Worm (Caenorhabditis elegans) whole organism, L3 larva: ENCODE results near the gene T24B8.7.

Source experiments
- R02D3.7 ChIP-seq: fragments of 150-350 bp; optimal IDR thresholded peaks from 2 replicates; lab custom pipeline; 2014; ENCODE audit warnings: missing biosample characterization, missing genetic modification characterization
- ZK546.5 ChIP-seq: sonication (generic microtip); optimal IDR thresholded peaks from 2 replicates; lab custom pipeline; 2017; ENCODE audit warnings: missing biosample characterization, missing genetic modification characterization
- aly-2 ChIP-seq: fragments of 150-350 bp; optimal IDR thresholded peaks from 2 replicates; lab custom pipeline; 2014; ENCODE audit warnings: missing biosample characterization, missing genetic modification characterization
- ama-1 ChIP-seq: fragments of 150-350 bp; optimal IDR thresholded peaks from 2 replicates; lab custom pipeline; 2018
- ceh-16 ChIP-seq: sonication (generic microtip); optimal IDR thresholded peaks from 2 replicates; lab custom pipeline; 2017; ENCODE audit warnings: missing biosample characterization, missing genetic modification characterization
- ceh-28 ChIP-seq: fragments of 150-350 bp; optimal IDR thresholded peaks from 2 replicates; lab custom pipeline; 2014; ENCODE audit warnings: missing biosample characterization, missing genetic modification reagents, missing genetic modification characterization
- ceh-82 ChIP-seq: fragments of 150-350 bp; optimal IDR thresholded peaks from 2 replicates; lab custom pipeline; 2014; ENCODE audit warnings: missing biosample characterization, missing genetic modification characterization
- ceh-9 ChIP-seq: sonication (generic microtip); optimal IDR thresholded peaks from 2 replicates; lab custom pipeline; 2018; ENCODE audit warnings: missing biosample characterization, missing genetic modification characterization
- daf-12 ChIP-seq: fragments of 150-350 bp; optimal IDR thresholded peaks from 2 replicates; lab custom pipeline; 2014; ENCODE audit warnings: missing biosample characterization, missing genetic modification reagents, missing genetic modification characterization
- egl-27 ChIP-seq: sonication (generic microtip); optimal IDR thresholded peaks from 4 replicates; lab custom pipeline; 2017; ENCODE audit warnings: missing biosample characterization, missing genetic modification reagents, missing genetic modification characterization
- egl-5 ChIP-seq: fragments of 150-350 bp; optimal IDR thresholded peaks from 2 replicates; lab custom pipeline; 2017; ENCODE audit warnings: missing biosample characterization, missing genetic modification reagents, missing genetic modification characterization, inconsistent platforms
- elt-1 ChIP-seq: fragments of 150-350 bp; optimal IDR thresholded peaks from 2 replicates; lab custom pipeline; 2014; ENCODE audit warnings: missing biosample characterization, missing genetic modification characterization
- elt-2 ChIP-seq: sonication (generic microtip); optimal IDR thresholded peaks from 2 replicates; lab custom pipeline; 2016; ENCODE audit warnings: missing genetic modification reagents, mild to moderate bottlenecking, missing genetic modification characterization, missing compliant biosample characterization
- elt-3 ChIP-seq, 3 experiments: fragments of 150-350 bp in 1 of 3; sonication (generic microtip) in 2 of 3; optimal IDR thresholded peaks; 2 replicates in 2 of 3; 4 replicates in 1 of 3; lab custom pipeline; 2014 to 2017; ENCODE audit warnings: missing biosample characterization in 3 of 3, missing genetic modification characterization in 3 of 3
- eor-1 ChIP-seq, 2 experiments: fragments of 150-350 bp; optimal IDR thresholded peaks; 2 replicates each; lab custom pipeline; 2014 to 2018; ENCODE audit warnings: missing biosample characterization in 2 of 2, missing genetic modification characterization in 2 of 2
- fkh-2 ChIP-seq: fragments of 150-350 bp; optimal IDR thresholded peaks from 2 replicates; lab custom pipeline; 2014; ENCODE audit warnings: missing biosample characterization, missing genetic modification reagents, missing genetic modification characterization
- fos-1 ChIP-seq: fragments of 150-350 bp; optimal IDR thresholded peaks from 2 replicates; lab custom pipeline; 2014; ENCODE audit warnings: missing biosample characterization, missing genetic modification characterization
- hmg-11 ChIP-seq: sonication (generic microtip); optimal IDR thresholded peaks from 2 replicates; lab custom pipeline; 2016; ENCODE audit warnings: missing genetic modification characterization, missing compliant biosample characterization
- jun-1 ChIP-seq: fragments of 150-350 bp; optimal IDR thresholded peaks from 2 replicates; lab custom pipeline; 2014; ENCODE audit warnings: missing biosample characterization, missing genetic modification reagents, missing genetic modification characterization
- lin-15B ChIP-seq: fragments of 150-350 bp; optimal IDR thresholded peaks from 2 replicates; lab custom pipeline; 2014; ENCODE audit warnings: missing biosample characterization, missing genetic modification characterization
- lin-39 ChIP-seq: fragments of 150-350 bp; optimal IDR thresholded peaks from 2 replicates; lab custom pipeline; 2018; ENCODE audit warnings: missing biosample characterization, missing genetic modification reagents, missing genetic modification characterization
- lsy-12 ChIP-seq: sonication (generic microtip); optimal IDR thresholded peaks from 2 replicates; lab custom pipeline; 2016; ENCODE audit warnings: mild to moderate bottlenecking, missing genetic modification characterization, missing compliant biosample characterization
- mdl-1 ChIP-seq: fragments of 150-350 bp; optimal IDR thresholded peaks from 2 replicates; lab custom pipeline; 2014; ENCODE audit warnings: missing biosample characterization, missing genetic modification characterization
- mml-1 ChIP-seq: fragments of 150-350 bp; sonication (generic microtip); optimal IDR thresholded peaks from 3 replicates; lab custom pipeline; 2014; ENCODE audit warnings: missing biosample characterization, missing genetic modification characterization
- nfya-1 ChIP-seq: sonication (generic microtip); optimal IDR thresholded peaks from 2 replicates; lab custom pipeline; 2017; ENCODE audit warnings: missing genetic modification characterization, mild to moderate bottlenecking, missing compliant biosample characterization, antibody characterized with exemption, moderate library complexity; ENCODE audit not compliant: insufficient read depth
- nhr-11 ChIP-seq: fragments of 150-350 bp; optimal IDR thresholded peaks from 2 replicates; lab custom pipeline; 2014; ENCODE audit warnings: missing biosample characterization, missing genetic modification characterization
- nhr-12 ChIP-seq: fragments of 150-350 bp; optimal IDR thresholded peaks from 2 replicates; lab custom pipeline; 2014; ENCODE audit warnings: missing biosample characterization, missing genetic modification characterization
- nhr-23 ChIP-seq: fragments of 150-350 bp; optimal IDR thresholded peaks from 2 replicates; lab custom pipeline; 2014; ENCODE audit warnings: missing biosample characterization, missing genetic modification reagents, missing genetic modification characterization
- nhr-237 ChIP-seq: fragments of 150-350 bp; optimal IDR thresholded peaks from 2 replicates; lab custom pipeline; 2014; ENCODE audit warnings: missing biosample characterization, missing genetic modification characterization
- nhr-25 ChIP-seq: sonication (generic microtip); optimal IDR thresholded peaks from 2 replicates; lab custom pipeline; 2017; ENCODE audit warnings: missing biosample characterization, missing genetic modification characterization
- nhr-28 ChIP-seq: fragments of 150-350 bp; optimal IDR thresholded peaks from 2 replicates; lab custom pipeline; 2014; ENCODE audit warnings: missing biosample characterization, missing genetic modification characterization
- nhr-43 ChIP-seq: sonication (generic microtip); optimal IDR thresholded peaks from 2 replicates; lab custom pipeline; 2016; ENCODE audit warnings: mild to moderate bottlenecking, missing genetic modification characterization, missing compliant biosample characterization; ENCODE audit not compliant: poor library complexity, severe bottlenecking
- nhr-67 ChIP-seq: fragments of 150-350 bp; optimal IDR thresholded peaks from 2 replicates; lab custom pipeline; 2014; ENCODE audit warnings: missing biosample characterization, missing genetic modification characterization
- nhr-76 ChIP-seq: fragments of 150-350 bp; sonication (generic microtip); optimal IDR thresholded peaks from 5 replicates; lab custom pipeline; 2014; ENCODE audit warnings: missing biosample characterization, missing genetic modification characterization
- nhr-77 ChIP-seq: fragments of 150-350 bp; optimal IDR thresholded peaks from 2 replicates; lab custom pipeline; 2014; ENCODE audit warnings: missing biosample characterization, missing genetic modification characterization
- pha-4 ChIP-seq: fragments of 150-350 bp; optimal IDR thresholded peaks from 2 replicates; lab custom pipeline; 2014; ENCODE audit warnings: missing biosample characterization, missing genetic modification reagents, missing genetic modification characterization
- pqm-1 ChIP-seq: fragments of 150-350 bp; optimal IDR thresholded peaks from 2 replicates; lab custom pipeline; 2017; ENCODE audit warnings: missing biosample characterization, missing genetic modification characterization, inconsistent platforms
- sea-2 ChIP-seq: fragments of 150-350 bp; sonication (generic microtip); optimal IDR thresholded peaks from 4 replicates; lab custom pipeline; 2014; ENCODE audit warnings: missing biosample characterization, missing genetic modification reagents, missing genetic modification characterization
- skn-1 ChIP-seq: fragments of 150-350 bp; optimal IDR thresholded peaks from 2 replicates; lab custom pipeline; 2014; ENCODE audit warnings: missing biosample characterization, missing genetic modification characterization
- snpc-4 ChIP-seq: fragments of 150-350 bp; optimal IDR thresholded peaks from 2 replicates; lab custom pipeline; 2014; ENCODE audit warnings: missing biosample characterization, missing genetic modification characterization
- tbx-2 ChIP-seq: sonication (generic microtip); optimal IDR thresholded peaks from 2 replicates; lab custom pipeline; 2016; ENCODE audit warnings: mild to moderate bottlenecking, missing genetic modification characterization, missing compliant biosample characterization
- unc-39 ChIP-seq: sonication (generic microtip); optimal IDR thresholded peaks from 4 replicates; lab custom pipeline; 2017; ENCODE audit warnings: missing biosample characterization, missing genetic modification characterization
- unc-62 ChIP-seq: fragments of 150-350 bp; sonication (generic microtip); optimal IDR thresholded peaks from 4 replicates; lab custom pipeline; 2014; ENCODE audit warnings: missing biosample characterization, missing genetic modification reagents, missing genetic modification characterization
- zag-1 ChIP-seq: fragments of 150-350 bp; optimal IDR thresholded peaks from 2 replicates; lab custom pipeline; 2014; ENCODE audit warnings: missing biosample characterization, missing genetic modification characterization
- ztf-11 ChIP-seq: fragments of 150-350 bp; optimal IDR thresholded peaks from 2 replicates; lab custom pipeline; 2014; ENCODE audit warnings: missing biosample characterization, missing genetic modification characterization
- ztf-4 ChIP-seq: fragments of 150-350 bp; optimal IDR thresholded peaks from 2 replicates; lab custom pipeline; 2014; ENCODE audit warnings: missing biosample characterization, missing genetic modification characterization

Gene T24B8.7

DNA sequence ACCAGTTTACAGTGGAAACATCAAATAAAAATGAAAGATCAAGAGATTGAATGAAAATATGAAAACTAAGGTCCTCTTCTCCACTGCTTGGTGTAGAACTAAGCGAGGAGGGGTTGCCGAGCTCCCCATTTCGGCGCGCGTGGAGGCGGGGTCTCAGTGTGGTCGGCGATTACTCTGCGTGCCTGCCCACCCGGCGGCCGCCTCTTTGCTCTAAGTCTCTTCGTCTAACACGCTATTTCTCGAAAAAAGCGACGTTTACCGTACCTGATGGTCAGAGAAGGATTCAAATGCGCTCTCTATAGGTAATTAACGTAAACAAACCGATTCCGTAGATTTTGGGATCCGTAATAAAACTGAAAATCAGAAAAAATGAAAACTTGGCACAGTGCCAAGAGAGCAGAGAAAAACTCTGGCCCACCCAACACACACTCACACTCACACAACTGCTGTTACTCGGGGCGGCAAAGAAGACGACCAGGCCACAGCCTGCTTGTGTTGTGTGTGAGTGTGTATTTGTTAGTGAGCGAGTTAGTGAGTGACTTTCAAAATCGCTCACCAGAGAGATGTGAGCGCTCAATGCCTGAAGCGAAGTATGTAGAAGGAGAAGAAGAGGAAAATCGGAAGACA, 8.2 kb upstream of the T24B8.7 start (continued):
- TF ChIP-seq lin-39 (tag; lab: Kevin White, UChicago): peak; percentile 89
- TF ChIP-seq nhr-76: no peak
- no peak for TF ChIP-seq ztf-4
- no peak for TF ChIP-seq ceh-82
- no peak for TF ChIP-seq zag-1 (tag; lab: Kevin White, UChicago)
- TF ChIP-seq mdl-1 (tag; lab: Kevin White, UChicago): no peak
- peak; percentile 63 for TF ChIP-seq elt-2 (tag; lab: Kevin White, UChicago)
- no peak for TF ChIP-seq skn-1 (tag; lab: Kevin White, UChicago)
- TF ChIP-seq nhr-43: no peak
- TF ChIP-seq nfya-1 (tag; lab: Kevin White, UChicago): peak; percentile 79
- TF ChIP-seq unc-62 (GFP tag; lab: Kevin White, UChicago): no peak
- TF ChIP-seq nhr-67 (tag; lab: Kevin White, UChicago): no peak
- TF ChIP-seq ZK546.5 (tag; lab: Kevin White, UChicago): no peak
- TF ChIP-seq ceh-28 (tag; lab: Kevin White, UChicago): no peak
- TF ChIP-seq egl-5 (tag; lab: Kevin White, UChicago): no peak

DNA sequence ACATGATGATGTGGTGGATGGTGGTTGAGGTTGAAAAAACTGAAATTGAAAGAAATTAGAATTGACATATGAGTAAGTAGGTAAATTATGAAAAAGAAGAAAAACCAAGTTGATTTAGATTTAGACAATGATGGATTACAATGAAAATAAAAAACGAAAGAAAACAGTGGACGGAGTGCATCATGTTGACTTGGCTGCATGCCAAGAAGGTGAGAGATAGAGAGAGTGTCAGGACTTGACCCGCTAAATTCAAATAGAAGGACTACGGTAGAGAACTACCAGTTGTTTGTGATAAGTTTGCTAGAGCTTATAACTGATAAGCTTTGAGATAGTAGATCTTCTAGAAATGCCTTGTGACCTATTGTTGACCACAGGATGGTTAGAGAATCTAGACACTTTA, 7.6 kb upstream of the T24B8.7 start, which contains the start of gene T24B8.3:
T24B8.3 (minus strand) TSS at position 39 of the 400 bp plus-strand sequence.
- TF ChIP-seq ceh-28 (tag; lab: Kevin White, UChicago): no peak
- TF ChIP-seq lsy-12 (tag; lab: Kevin White, UChicago): no peak
- TF ChIP-seq nhr-77: no peak
- TF ChIP-seq pha-4: peak; percentile 72
- TF ChIP-seq fkh-2 (tag; lab: Kevin White, UChicago): no peak
- peak; percentile 53 for TF ChIP-seq nhr-23

DNA sequence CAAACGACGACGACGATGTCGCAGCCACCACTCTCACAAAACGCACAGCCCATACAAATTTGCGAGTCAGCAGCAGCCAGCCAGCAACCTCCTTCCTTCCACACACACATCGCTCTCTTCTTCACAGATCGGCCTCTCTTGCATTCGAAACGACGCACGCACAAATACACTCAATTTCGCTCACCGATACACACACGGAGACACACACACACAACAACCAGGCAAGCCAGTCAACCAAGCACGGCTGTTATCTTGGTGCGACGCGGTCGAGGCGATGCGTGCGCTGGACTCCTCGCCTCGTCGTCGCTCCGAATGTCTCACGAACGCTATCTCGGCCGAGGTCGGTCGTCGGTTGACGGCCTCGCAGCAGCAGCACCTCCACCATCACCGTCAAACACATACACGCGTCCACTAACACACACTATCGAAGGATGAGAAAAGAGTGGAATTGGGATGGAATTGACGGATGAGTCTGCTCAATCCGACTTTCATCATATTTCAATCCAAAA, 6.9 kb upstream of the T24B8.7 start:
- peak; percentile 74 for TF ChIP-seq R02D3.7
- TF ChIP-seq aly-2 (tag; lab: Kevin White, UChicago): no peak
- peak; percentile 77 for TF ChIP-seq ztf-4
- no peak for TF ChIP-seq nhr-237
- TF ChIP-seq sea-2 (GFP tag; lab: Kevin White, UChicago): peak; percentile 87
- TF ChIP-seq pqm-1: peak; percentile 55
- TF ChIP-seq lin-15B (tag; lab: Kevin White, UChicago): peak; percentile 78
- peak; percentile 62 for TF ChIP-seq ama-1 (lab: Kevin White, UChicago)
- TF ChIP-seq unc-39 (tag; lab: Kevin White, UChicago): no peak
- TF ChIP-seq skn-1 (tag; lab: Kevin White, UChicago): peak; percentile 80
- no peak for TF ChIP-seq ceh-82
- peak; percentile 55 for TF ChIP-seq snpc-4
- TF ChIP-seq zag-1 (tag; lab: Kevin White, UChicago): no peak
- peak; percentile 55 for TF ChIP-seq nhr-43
- peak; percentile 89 for TF ChIP-seq elt-2 (tag; lab: Kevin White, UChicago)
- peak; percentile 90 for TF ChIP-seq egl-5 (tag; lab: Kevin White, UChicago)
- no peak for TF ChIP-seq nhr-67 (tag; lab: Kevin White, UChicago)
- no peak for TF ChIP-seq nhr-28 (tag; lab: Kevin White, UChicago)
- peak; percentile 74 for TF ChIP-seq nhr-11 (tag; lab: Kevin White, UChicago)
- peak; percentile 96 for TF ChIP-seq pha-4
- TF ChIP-seq jun-1 (tag; lab: Kevin White, UChicago): peak; percentile 91
- TF ChIP-seq elt-3 (tag; optimal IDR thresholded peaks at IDR 0.05; lab: Kevin White, UChicago): peak in 2 of 3 experiments; percentile 47 to 62
- TF ChIP-seq nhr-76: peak; percentile 6
- TF ChIP-seq unc-62 (GFP tag; lab: Kevin White, UChicago): peak; percentile 90
- TF ChIP-seq daf-12 (tag; lab: Kevin White, UChicago): no peak
- TF ChIP-seq ceh-9 (tag; lab: Kevin White, UChicago): no peak
- TF ChIP-seq elt-1: peak; percentile 58
- peak; percentile 53 for TF ChIP-seq ceh-28 (tag; lab: Kevin White, UChicago)
- TF ChIP-seq ceh-16 (tag; lab: Kevin White, UChicago): no peak
- no peak for TF ChIP-seq mml-1 (tag; lab: Kevin White, UChicago)
- peak; percentile 95 for TF ChIP-seq hmg-11
- TF ChIP-seq nhr-12: no peak
- peak; percentile 96 for TF ChIP-seq lin-39 (tag; lab: Kevin White, UChicago)
- TF ChIP-seq nfya-1 (tag; lab: Kevin White, UChicago): peak; percentile 97
- TF ChIP-seq ZK546.5 (tag; lab: Kevin White, UChicago): no peak
- no peak for TF ChIP-seq ztf-11 (tag; lab: Kevin White, UChicago)
- peak; percentile 1 for TF ChIP-seq nhr-77
- peak; percentile 80 for TF ChIP-seq lsy-12 (tag; lab: Kevin White, UChicago)
- no peak for TF ChIP-seq fkh-2 (tag; lab: Kevin White, UChicago)
- TF ChIP-seq egl-27 (tag; lab: Kevin White, UChicago): peak; percentile 68
- peak; percentile 90 for TF ChIP-seq fos-1 (tag; lab: Kevin White, UChicago)
- peak; percentile 77 for TF ChIP-seq nhr-23
- no peak for TF ChIP-seq eor-1 (tag; optimal IDR thresholded peaks at IDR 0.05; lab: Kevin White, UChicago)
- peak; percentile 65 for TF ChIP-seq tbx-2
- peak; percentile 97 for TF ChIP-seq nhr-25 (tag; lab: Kevin White, UChicago)
